Fruit fly (Drosophila melanogaster) whole organism, prepupa: Measurements from ENCODE around the gene Hf.

Source experiments
- CG10669 ChIP-seq: fragments of 200-800 bp; sonication (Bioruptor generic); optimal IDR thresholded peaks from 3 replicates; lab custom pipeline; 2018; ENCODE audit warnings: missing biosample characterization, mild to moderate bottlenecking, missing genetic modification characterization, moderate library complexity
- CG16779 ChIP-seq: fragments of 200-800 bp; sonication (Bioruptor generic); optimal IDR thresholded peaks from 3 replicates; lab custom pipeline; 2017; ENCODE audit warnings: missing biosample characterization, mild to moderate bottlenecking, missing genetic modification characterization
- CG8119 ChIP-seq: fragments of 200-800 bp; sonication (Bioruptor generic); IDR thresholded peaks from 3 replicates; pipeline ENCODE4 v1.3.6; 2022; ENCODE audit warnings: missing biosample characterization, missing genetic modification characterization
- Hr4 ChIP-seq: fragments of 200-800 bp; sonication (Bioruptor generic); optimal IDR thresholded peaks from 3 replicates; lab custom pipeline; 2016; ENCODE audit warnings: missing biosample characterization, missing genetic modification characterization
- esn ChIP-seq: fragments of 200-800 bp; sonication (Bioruptor generic); optimal IDR thresholded peaks from 2 replicates; lab custom pipeline; 2016; ENCODE audit warnings: missing biosample characterization, mild to moderate bottlenecking, missing genetic modification characterization, moderate library complexity
- fd85E ChIP-seq: fragments of 200-800 bp; sonication (Bioruptor generic); optimal IDR thresholded peaks from 3 replicates; lab custom pipeline; 2016; ENCODE audit warnings: missing biosample characterization, missing genetic modification characterization
- vri ChIP-seq: fragments of 200-800 bp; sonication (Bioruptor generic); optimal IDR thresholded peaks from 3 replicates; lab custom pipeline; 2016; ENCODE audit warnings: missing biosample characterization, mild to moderate bottlenecking, missing genetic modification characterization

- no peak for TF ChIP-seq Hr4 (GFP tag; lab: Kevin White, UChicago)
- TF ChIP-seq fd85E (GFP tag; lab: Kevin White, UChicago) = no peak
- no peak for TF ChIP-seq esn
- TF ChIP-seq CG8119 (GFP tag; lab: Robert Waterston, UW) = no peak
- no peak for TF ChIP-seq CG16779 (tag; lab: Kevin White, UChicago)
- TF ChIP-seq CG10669 (GFP tag; lab: Kevin White, UChicago) = no peak
- TF ChIP-seq vri (GFP tag; lab: Kevin White, UChicago) = no peak
These were observed 19.4 kb downstream of the Hf start for dm6 chr2L:19947992-19948524.
